Worm (Caenorhabditis elegans) whole organism, young adult: Measurements from ENCODE around the gene cyp-13A7.

Experiments
- hmg-20 ChIP-seq: fragments of 200-800 bp; sonication (Bioruptor generic); IDR thresholded peaks from 2 replicates; pipeline ENCODE4 v1.3.6; 2022; ENCODE audit warnings: missing genetic modification reagents, missing genetic modification characterization, missing compliant biosample characterization
- nhr-27 ChIP-seq: fragments of 200-800 bp; sonication (Bioruptor generic); optimal IDR thresholded peaks from 2 replicates; lab custom pipeline; 2018; ENCODE audit warnings: mild to moderate bottlenecking, missing genetic modification characterization, moderate library complexity, missing compliant biosample characterization
- pha-4 ChIP-seq: fragments of 150-350 bp; sonication (generic microtip); optimal IDR thresholded peaks from 2 replicates; lab custom pipeline; 2014; ENCODE audit warnings: missing biosample characterization, missing genetic modification reagents, missing genetic modification characterization

- TF ChIP-seq hmg-20 (no peak), nhr-27 (tag; lab: Kevin White, UChicago) (no peak), pha-4 (tag; lab: Kevin White, UChicago) (no peak)
Observed at ce11 chrII:9849497-9849896, 46.1 kb downstream of the cyp-13A7 start, which contains the start of gene old-2.
